Fruit fly (Drosophila melanogaster): Measurements from ENCODE around the gene poe.

DNA sequence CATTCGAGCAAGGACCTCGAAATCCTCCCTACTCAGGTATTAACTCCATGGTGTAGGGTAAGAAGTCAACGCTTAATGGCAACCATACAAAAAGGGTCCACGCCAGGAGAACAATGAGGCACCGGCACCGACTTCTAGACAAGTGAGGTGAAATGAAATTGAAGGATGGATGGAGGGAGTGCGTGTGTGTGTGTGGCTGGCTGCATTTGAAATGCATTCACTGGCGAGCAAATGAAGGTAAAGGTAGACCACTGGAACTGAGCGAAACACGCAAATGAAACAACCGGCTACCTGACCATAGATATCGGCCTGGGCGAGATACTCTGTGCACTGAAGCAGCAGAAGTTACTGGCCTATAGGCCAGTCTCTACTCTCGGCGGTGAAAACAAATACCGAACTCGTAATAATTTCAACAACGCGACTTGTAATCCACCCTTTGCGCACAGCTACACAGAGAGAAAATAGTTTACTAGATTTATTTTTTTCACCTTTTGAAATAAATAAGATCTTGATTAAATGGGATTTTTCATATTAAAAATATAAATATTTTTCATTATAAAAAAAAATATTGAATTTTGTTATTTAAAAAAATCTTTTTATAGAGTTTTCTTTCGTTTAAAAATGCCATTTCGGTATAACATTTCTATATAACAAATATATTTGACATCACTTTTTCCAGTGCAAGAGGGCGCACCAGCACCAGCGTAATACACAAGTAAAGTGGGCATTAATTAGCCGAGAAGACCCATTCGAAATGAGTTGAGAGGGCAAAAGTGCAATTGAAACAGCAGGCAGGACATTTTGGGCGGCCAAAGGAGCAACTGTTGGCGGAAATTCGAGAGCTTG lies 10.4 kb upstream of the poe start:
- peak; percentile 96 for TF ChIP-seq CG8119 (GFP tag; IDR thresholded peaks at IDR 0.05)
- TF ChIP-seq CG3919 (GFP tag; optimal IDR thresholded peaks at IDR 0.05), result peak; percentile 42
- TF ChIP-seq CG6163 (GFP tag; IDR thresholded peaks at IDR 0.05), result 0 out of 3 replicates have a peak, but pooled peaks have one; percentile 17
- TF ChIP-seq CG34406 (GFP tag; optimal IDR thresholded peaks at IDR 0.05), result peak; percentile 83
- no peak for TF ChIP-seq Met (GFP tag; optimal IDR thresholded peaks at IDR 0.05)
- TF ChIP-seq CG3032 (tag; optimal IDR thresholded peaks at IDR 0.05), result peak; percentile 55
- peak; percentile 60 for TF ChIP-seq Lpt (GFP tag; optimal IDR thresholded peaks at IDR 0.05)
- no peak for TF ChIP-seq CG16779 (tag; optimal IDR thresholded peaks at IDR 0.05)
- no peak for TF ChIP-seq CG1621 (tag; optimal IDR thresholded peaks at IDR 0.05)
- peak; percentile 70 for TF ChIP-seq pdm3 (GFP tag; optimal IDR thresholded peaks at IDR 0.05)
- peak; percentile 46 for TF ChIP-seq Hr39 (GFP tag; optimal IDR thresholded peaks at IDR 0.05)
- no peak for TF ChIP-seq Gug (GFP tag; IDR thresholded peaks at IDR 0.05)
- no peak for TF ChIP-seq Smox (GFP tag; optimal IDR thresholded peaks at IDR 0.05)
- no peak for TF ChIP-seq Ets21C (GFP tag; optimal IDR thresholded peaks at IDR 0.05)

All from whole organism, prepupa.